Worm (Caenorhabditis elegans): Measurements from ENCODE around the gene srpa-68.

- TF ChIP-seq ref-1 (GFP tag; conservative IDR thresholded peaks at IDR 0.05) (no peak), flt-1 (GFP tag; IDR thresholded peaks at IDR 0.05) (no peak), ztf-29 (GFP tag; IDR thresholded peaks at IDR 0.05) (no peak), klf-2 (GFP tag; conservative IDR thresholded peaks at IDR 0.05) (no peak)
Measured at ce11 chrV:12281508-12281907, 9.9 kb downstream of the srpa-68 start.
